Worm (Caenorhabditis elegans) whole organism, late embryonic: Measurements from ENCODE around the gene ehs-1.

ENCODE experiments used
- F13H6.1 ChIP-seq: sonication (generic microtip); optimal IDR thresholded peaks from 2 replicates; lab custom pipeline; 2016; ENCODE audit warnings: missing genetic modification characterization, missing compliant biosample characterization
- Y22D7AL.16 ChIP-seq: sonication (generic microtip); optimal IDR thresholded peaks from 2 replicates; lab custom pipeline; 2016; ENCODE audit warnings: missing genetic modification characterization, missing compliant biosample characterization
- ama-1 ChIP-seq: fragments of 150-350 bp; optimal IDR thresholded peaks from 2 replicates; lab custom pipeline; 2014
- ceh-18 ChIP-seq: sonication (generic microtip); optimal IDR thresholded peaks from 2 replicates; lab custom pipeline; 2016; ENCODE audit warnings: missing genetic modification characterization, missing compliant biosample characterization
- ceh-2 ChIP-seq: sonication (generic microtip); optimal IDR thresholded peaks from 2 replicates; lab custom pipeline; 2016; ENCODE audit warnings: missing genotype, missing genetic modification characterization, missing compliant biosample characterization
- ceh-24 ChIP-seq: sonication (generic microtip); optimal IDR thresholded peaks from 2 replicates; lab custom pipeline; 2016; ENCODE audit warnings: mild to moderate bottlenecking, missing genetic modification characterization, missing compliant biosample characterization
- ceh-30 ChIP-seq: fragments of 150-350 bp; optimal IDR thresholded peaks from 2 replicates; lab custom pipeline; 2014; ENCODE audit warnings: missing biosample characterization, missing genetic modification characterization
- ceh-48 ChIP-seq: sonication (generic microtip); optimal IDR thresholded peaks from 2 replicates; lab custom pipeline; 2016; ENCODE audit warnings: missing genetic modification characterization, inconsistent platforms, missing compliant biosample characterization
- che-1 ChIP-seq: sonication (generic microtip); optimal IDR thresholded peaks from 2 replicates; lab custom pipeline; 2016; ENCODE audit warnings: mild to moderate bottlenecking, missing genetic modification characterization, missing compliant biosample characterization
- dmd-4 ChIP-seq: sonication (generic microtip); optimal IDR thresholded peaks from 2 replicates; lab custom pipeline; 2016; ENCODE audit warnings: borderline replicate concordance, missing genetic modification characterization, missing compliant biosample characterization
- dve-1 ChIP-seq: sonication (generic microtip); optimal IDR thresholded peaks from 2 replicates; lab custom pipeline; 2017; ENCODE audit warnings: antibody characterized with exemption, mild to moderate bottlenecking, missing genetic modification characterization, missing compliant biosample characterization
- elt-2 ChIP-seq: sonication (generic microtip); optimal IDR thresholded peaks from 2 replicates; lab custom pipeline; 2016; ENCODE audit warnings: missing genetic modification reagents, missing genetic modification characterization, missing compliant biosample characterization
- eyg-1 ChIP-seq: sonication (generic microtip); optimal IDR thresholded peaks from 2 replicates; lab custom pipeline; 2016; ENCODE audit warnings: missing genotype, missing genetic modification characterization, missing compliant biosample characterization
- fax-1 ChIP-seq: sonication (generic microtip); optimal IDR thresholded peaks from 2 replicates; lab custom pipeline; 2016; ENCODE audit warnings: missing genotype, missing genetic modification characterization, missing compliant biosample characterization
- gmeb-2 ChIP-seq: sonication (generic microtip); optimal IDR thresholded peaks from 2 replicates; lab custom pipeline; 2016; ENCODE audit warnings: missing genetic modification characterization, inconsistent platforms, missing compliant biosample characterization
- hlh-13 ChIP-seq: fragments of 200-800 bp; sonication (Bioruptor generic); optimal IDR thresholded peaks from 2 replicates; lab custom pipeline; 2018; ENCODE audit warnings: mild to moderate bottlenecking, missing genetic modification characterization, missing compliant biosample characterization
- hlh-15 ChIP-seq: sonication (generic microtip); optimal IDR thresholded peaks from 2 replicates; lab custom pipeline; 2016; ENCODE audit warnings: missing genetic modification characterization, missing compliant biosample characterization
- hlh-6 ChIP-seq: sonication (generic microtip); optimal IDR thresholded peaks from 2 replicates; lab custom pipeline; 2016; ENCODE audit warnings: missing genotype, missing genetic modification characterization, missing compliant biosample characterization
- hlh-8 ChIP-seq: sonication (generic microtip); optimal IDR thresholded peaks from 2 replicates; lab custom pipeline; 2016; ENCODE audit warnings: missing genotype, missing genetic modification characterization, missing compliant biosample characterization
- lin-11 ChIP-seq: fragments of 200-800 bp; sonication (Bioruptor generic); optimal IDR thresholded peaks from 2 replicates; lab custom pipeline; 2018; ENCODE audit warnings: mild to moderate bottlenecking, missing genetic modification characterization, missing compliant biosample characterization
- mec-3 ChIP-seq: sonication (generic microtip); optimal IDR thresholded peaks from 2 replicates; lab custom pipeline; 2016; ENCODE audit warnings: borderline replicate concordance, missing genetic modification characterization, missing compliant biosample characterization
- nfya-1 ChIP-seq: sonication (generic microtip); optimal IDR thresholded peaks from 2 replicates; lab custom pipeline; 2017; ENCODE audit warnings: missing genetic modification characterization, mild to moderate bottlenecking, missing compliant biosample characterization, antibody characterized with exemption, moderate library complexity
- nhr-11 ChIP-seq: fragments of 150-350 bp; optimal IDR thresholded peaks from 2 replicates; lab custom pipeline; 2014; ENCODE audit warnings: missing biosample characterization, missing genetic modification characterization
- npax-4 ChIP-seq: sonication (generic microtip); optimal IDR thresholded peaks from 2 replicates; lab custom pipeline; 2016; ENCODE audit warnings: missing genetic modification characterization, missing compliant biosample characterization
- pat-9 ChIP-seq: fragments of 200-800 bp; sonication (Bioruptor generic); optimal IDR thresholded peaks from 2 replicates; lab custom pipeline; 2018; ENCODE audit warnings: mild to moderate bottlenecking, missing genetic modification characterization, moderate library complexity, missing compliant biosample characterization
- pax-1 ChIP-seq: fragments of 150-350 bp; optimal IDR thresholded peaks from 2 replicates; lab custom pipeline; 2014; ENCODE audit warnings: missing biosample characterization, missing genetic modification characterization
- pros-1 ChIP-seq: fragments of 150-350 bp; optimal IDR thresholded peaks from 2 replicates; lab custom pipeline; 2014; ENCODE audit warnings: missing biosample characterization, missing genetic modification reagents, missing genetic modification characterization
- sox-2 ChIP-seq: fragments of 200-800 bp; sonication (Bioruptor generic); IDR thresholded peaks from 2 replicates; pipeline ENCODE4 v1.3.6; 2022; ENCODE audit warnings: missing genetic modification reagents, missing genetic modification characterization, missing compliant biosample characterization
- syd-9 ChIP-seq: sonication (generic microtip); optimal IDR thresholded peaks from 2 replicates; lab custom pipeline; 2016; ENCODE audit warnings: mild to moderate bottlenecking, missing genetic modification characterization, moderate library complexity, missing compliant biosample characterization
- tbx-7 ChIP-seq: sonication (generic microtip); optimal IDR thresholded peaks from 2 replicates; lab custom pipeline; 2016; ENCODE audit warnings: missing genotype, missing genetic modification characterization, missing compliant biosample characterization
- ttx-3 ChIP-seq: sonication (generic microtip); optimal IDR thresholded peaks from 2 replicates; lab custom pipeline; 2016; ENCODE audit warnings: missing genetic modification reagents, missing genetic modification characterization, missing compliant biosample characterization
- unc-42 ChIP-seq: sonication (generic microtip); optimal IDR thresholded peaks from 2 replicates; lab custom pipeline; 2016; ENCODE audit warnings: missing genotype, missing genetic modification characterization, missing compliant biosample characterization
- unc-86 ChIP-seq: sonication (generic microtip); optimal IDR thresholded peaks from 2 replicates; lab custom pipeline; 2016; ENCODE audit warnings: missing genetic modification characterization, missing compliant biosample characterization
- ztf-16 ChIP-seq: sonication (generic microtip); optimal IDR thresholded peaks from 2 replicates; lab custom pipeline; 2017; ENCODE audit warnings: missing genetic modification characterization, missing compliant biosample characterization

The ehs-1 gene

ce11 chrII:5794195-5794594 is 26.3 kb upstream of the ehs-1 start, which contains the start of gene acdh-8 (continued):
- no peak for TF ChIP-seq ztf-16 (tag; lab: Kevin White, UChicago)
- TF ChIP-seq che-1 (tag; lab: Kevin White, UChicago): no peak

ce11 chrII:5797348-5797977 is 23.0 kb upstream of the ehs-1 start, which contains the start of the genes msp-63 and msp-142:
msp-63 (minus strand) TSS chrII:5797448.
msp-142 (plus strand) TSS chrII:5797927.
- TF ChIP-seq fax-1 (tag; lab: Kevin White, UChicago) (no peak), syd-9 (tag; lab: Kevin White, UChicago) (no peak), ama-1 (lab: Kevin White, UChicago) (no peak), unc-42 (no peak), pax-1 (tag; lab: Kevin White, UChicago) (no peak), ceh-2 (tag; lab: Kevin White, UChicago) (no peak), npax-4 (tag; lab: Kevin White, UChicago) (no peak), elt-2 (no peak), hlh-8 (tag; lab: Kevin White, UChicago) (no peak), dmd-4 (tag; lab: Kevin White, UChicago) (no peak), hlh-15 (tag; lab: Kevin White, UChicago) (no peak), F13H6.1 (tag; lab: Kevin White, UChicago) (no peak), sox-2 (no peak)

- TF ChIP-seq hlh-6 (tag; lab: Kevin White, UChicago) (no peak), Y22D7AL.16 (tag; lab: Kevin White, UChicago) (no peak), gmeb-2 (tag; lab: Kevin White, UChicago) (no peak), elt-2 (no peak), F13H6.1 (tag; lab: Kevin White, UChicago) (no peak), pax-1 (tag; lab: Kevin White, UChicago) (no peak), ceh-2 (tag; lab: Kevin White, UChicago) (no peak), unc-86 (no peak), mec-3 (tag; lab: Kevin White, UChicago) (no peak), hlh-8 (tag; lab: Kevin White, UChicago) (no peak), dve-1 (tag; lab: Kevin White, UChicago) (no peak)
These were observed 21.0 kb upstream of the ehs-1 start, which contains the start of gene K05F1.8 for ce11 chrII:5799553-5799952. K05F1.8 (minus strand) TSS chrII:5799653.

ce11 chrII:5801075-5801474 is 19.4 kb upstream of the ehs-1 start, which contains the start of the genes K05F1.9 and K05F1.1:
K05F1.9 (minus strand) TSS chrII:5801175.
K05F1.1 (plus strand) TSS chrII:5801382.
- TF ChIP-seq hlh-13 (GFP tag; lab: Kevin White, UChicago): no peak
- TF ChIP-seq pat-9 (tag; lab: Kevin White, UChicago): no peak
- no peak for TF ChIP-seq Y22D7AL.16 (tag; lab: Kevin White, UChicago)
- no peak for TF ChIP-seq npax-4 (tag; lab: Kevin White, UChicago)
- no peak for TF ChIP-seq ceh-24 (tag; lab: Kevin White, UChicago)
- TF ChIP-seq eyg-1 (tag; lab: Kevin White, UChicago): no peak
- no peak for TF ChIP-seq ceh-48 (tag; lab: Kevin White, UChicago)
- TF ChIP-seq lin-11 (tag; lab: Kevin White, UChicago): no peak
- TF ChIP-seq pros-1: no peak
- TF ChIP-seq ttx-3 (tag; lab: Kevin White, UChicago): no peak
- TF ChIP-seq nhr-11 (tag; lab: Kevin White, UChicago): no peak
- no peak for TF ChIP-seq ceh-18 (tag; lab: Kevin White, UChicago)
- no peak for TF ChIP-seq ceh-30 (tag; lab: Kevin White, UChicago)
- TF ChIP-seq unc-42: no peak
- no peak for TF ChIP-seq elt-2
- no peak for TF ChIP-seq tbx-7 (tag; lab: Kevin White, UChicago)
- TF ChIP-seq che-1 (tag; lab: Kevin White, UChicago): no peak
- no peak for TF ChIP-seq nfya-1 (tag; lab: Kevin White, UChicago)
- TF ChIP-seq fax-1 (tag; lab: Kevin White, UChicago): no peak
